Fruit fly (Drosophila melanogaster) whole organism, embryonic: Measurements from ENCODE around the gene CenB1A.

Experiments used
- Abd-B ChIP-seq: fragments of 200-800 bp; sonication (Bioruptor generic); optimal IDR thresholded peaks from 2 replicates; lab custom pipeline; 2018; ENCODE audit warnings: missing biosample characterization, mild to moderate bottlenecking, missing genetic modification characterization, moderate library complexity
- Aef1 ChIP-seq: fragments of 200-800 bp; sonication (Bioruptor generic); IDR thresholded peaks from 3 replicates; pipeline ENCODE4 v1.3.6; 2022; ENCODE audit warnings: missing biosample characterization, missing genetic modification characterization
- Awh ChIP-seq: fragments of 200-800 bp; sonication (Bioruptor generic); IDR thresholded peaks from 2 replicates; pipeline ENCODE4, ENCODE4 v1.3.6; 2022; ENCODE audit warnings: missing biosample characterization, missing genetic modification characterization
- Bgb ChIP-seq: fragments of 200-800 bp; sonication (Bioruptor generic); IDR thresholded peaks from 2 replicates; pipeline ENCODE4 v1.3.6; 2022; ENCODE audit warnings: missing biosample characterization, missing genetic modification characterization; ENCODE audit not compliant: partially characterized antibody
- CG10565 ChIP-seq: fragments of 200-800 bp; sonication (Bioruptor generic); optimal IDR thresholded peaks from 3 replicates; lab custom pipeline; 2016; ENCODE audit warnings: missing biosample characterization, mild to moderate bottlenecking, missing genetic modification characterization
- CG11504 ChIP-seq: fragments of 200-800 bp; sonication (Bioruptor generic); optimal IDR thresholded peaks from 3 replicates; lab custom pipeline; 2019; ENCODE audit warnings: missing biosample characterization, mild to moderate bottlenecking, missing genetic modification characterization, moderate library complexity
- CG13287 ChIP-seq: fragments of 200-800 bp; sonication (Bioruptor generic); IDR thresholded peaks from 2 replicates; pipeline ENCODE4 v1.3.6; 2022; ENCODE audit warnings: missing biosample characterization, missing genetic modification characterization; ENCODE audit not compliant: partially characterized antibody
- CG16863 ChIP-seq: fragments of 200-800 bp; sonication (Bioruptor generic); optimal IDR thresholded peaks from 3 replicates; lab custom pipeline; 2016; ENCODE audit warnings: missing biosample characterization, missing genetic modification characterization
- CG1792 ChIP-seq: fragments of 200-800 bp; sonication (Bioruptor generic); optimal IDR thresholded peaks from 2 replicates; lab custom pipeline; 2016; ENCODE audit warnings: missing biosample characterization, missing genetic modification characterization
- CG18476 ChIP-seq: fragments of 200-800 bp; sonication (Bioruptor generic); optimal IDR thresholded peaks from 2 replicates; lab custom pipeline; 2016; ENCODE audit warnings: missing biosample characterization, mild to moderate bottlenecking, missing genetic modification characterization
- CG2712 ChIP-seq: fragments of 200-800 bp; optimal IDR thresholded peaks from 3 replicates; lab custom pipeline; 2019; ENCODE audit warnings: missing biosample characterization, mild to moderate bottlenecking, missing genetic modification characterization, moderate library complexity
- CG31365 ChIP-seq: fragments of 200-800 bp; sonication (Bioruptor generic); optimal IDR thresholded peaks from 2 replicates; lab custom pipeline; 2018; ENCODE audit warnings: missing biosample characterization, mild to moderate bottlenecking, missing genetic modification characterization
- CG33213 ChIP-seq: fragments of 200-800 bp; sonication (Bioruptor generic); optimal IDR thresholded peaks from 3 replicates; lab custom pipeline; 2016; ENCODE audit warnings: missing biosample characterization, missing genetic modification characterization
- CG34376 ChIP-seq: fragments of 200-800 bp; sonication (Bioruptor generic); optimal IDR thresholded peaks from 2 replicates; lab custom pipeline; 2018; ENCODE audit warnings: missing biosample characterization, mild to moderate bottlenecking, missing genetic modification characterization
- CG3995 ChIP-seq: fragments of 200-800 bp; sonication (Bioruptor generic); optimal IDR thresholded peaks from 3 replicates; lab custom pipeline; 2016; ENCODE audit warnings: missing biosample characterization, missing genetic modification characterization
- CG4617 ChIP-seq: fragments of 200-800 bp; sonication (Bioruptor generic); optimal IDR thresholded peaks from 3 replicates; lab custom pipeline; 2016; ENCODE audit warnings: missing biosample characterization, missing genetic modification characterization, borderline replicate concordance
- CG6813 ChIP-seq: fragments of 200-800 bp; sonication (Bioruptor generic); optimal IDR thresholded peaks from 2 replicates; lab custom pipeline; 2017; ENCODE audit warnings: missing biosample characterization, missing genetic modification characterization, mild to moderate bottlenecking, moderate library complexity, missing genetic modification reagents
- CG6854 ChIP-seq: fragments of 200-800 bp; sonication (Bioruptor generic); optimal IDR thresholded peaks from 3 replicates; lab custom pipeline; 2017; ENCODE audit warnings: missing biosample characterization, mild to moderate bottlenecking, missing genetic modification characterization
- CG7271 ChIP-seq: fragments of 200-800 bp; sonication (Bioruptor generic); optimal IDR thresholded peaks from 2 replicates; lab custom pipeline; 2018; ENCODE audit warnings: missing biosample characterization, mild to moderate bottlenecking, missing genetic modification characterization, moderate library complexity
- CG8388 ChIP-seq: fragments of 200-800 bp; sonication (Bioruptor generic); optimal IDR thresholded peaks from 2 replicates; lab custom pipeline; 2019; ENCODE audit warnings: missing biosample characterization, mild to moderate bottlenecking, missing genetic modification characterization, moderate library complexity
- CG9437 ChIP-seq: fragments of 200-800 bp; sonication (Bioruptor generic); optimal IDR thresholded peaks from 2 replicates; lab custom pipeline; 2018; ENCODE audit warnings: missing biosample characterization, mild to moderate bottlenecking, missing genetic modification characterization
- CG9727 ChIP-seq: fragments of 200-800 bp; sonication (Bioruptor generic); optimal IDR thresholded peaks from 3 replicates; lab custom pipeline; 2017; ENCODE audit warnings: missing biosample characterization, mild to moderate bottlenecking, missing genetic modification characterization
- CG9817 ChIP-seq: fragments of 200-800 bp; sonication (Bioruptor generic); optimal IDR thresholded peaks from 2 replicates; lab custom pipeline; 2018; ENCODE audit warnings: missing biosample characterization, mild to moderate bottlenecking, missing genetic modification characterization, moderate library complexity
- CHES-1-like ChIP-seq: fragments of 200-800 bp; sonication (Bioruptor generic); optimal IDR thresholded peaks from 2 replicates; lab custom pipeline; 2016; ENCODE audit warnings: missing biosample characterization, missing genetic modification characterization
- D ChIP-seq, 2 experiments: fragments of 200-800 bp in 1 of 2; fragments of >200 bp in 1 of 2; sonication (Bioruptor generic) in 1 of 2; optimal IDR thresholded peaks; 2 replicates in 1 of 2; 3 replicates in 1 of 2; lab custom pipeline; 2017; ENCODE audit warnings: mild to moderate bottlenecking in 1 of 2, missing biosample characterization in 1 of 2, missing genetic modification characterization in 1 of 2, missing genetic modification reagents in 1 of 2
- Deaf1 ChIP-seq: fragments of 200-800 bp; optimal IDR thresholded peaks from 3 replicates; lab custom pipeline; 2019; ENCODE audit warnings: missing biosample characterization, mild to moderate bottlenecking, missing genetic modification characterization, moderate library complexity
- Dip3 ChIP-seq: fragments of 200-800 bp; sonication (Bioruptor generic); optimal IDR thresholded peaks from 3 replicates; lab custom pipeline; 2016; ENCODE audit warnings: missing biosample characterization, missing genetic modification characterization
- Ets97D ChIP-seq: fragments of 200-800 bp; sonication (Bioruptor generic); optimal IDR thresholded peaks from 3 replicates; lab custom pipeline; 2016; ENCODE audit warnings: missing biosample characterization, missing genetic modification characterization
- GATAe ChIP-seq: fragments of 200-800 bp; sonication (Bioruptor generic); conservative IDR thresholded peaks from 2 replicates; pipeline ENCODE4 v1.3.6; 2022; ENCODE audit warnings: missing biosample characterization, missing genetic modification characterization
- Gug ChIP-seq: fragments of 200-800 bp; sonication (Bioruptor generic); IDR thresholded peaks from 4 replicates; pipeline ENCODE4 v1.3.6; 2022; ENCODE audit warnings: missing biosample characterization, missing genetic modification characterization
- MESR4 ChIP-seq: fragments of 200-800 bp; sonication (Bioruptor generic); optimal IDR thresholded peaks from 2 replicates; lab custom pipeline; 2018; ENCODE audit warnings: missing biosample characterization, mild to moderate bottlenecking, missing genetic modification characterization, moderate library complexity
- Pdp1 ChIP-seq, 2 experiments: fragments of 200-800 bp; sonication (Bioruptor generic); optimal IDR thresholded peaks; 3 replicates each; lab custom pipeline; 2016; ENCODE audit warnings: missing biosample characterization in 2 of 2, missing genetic modification characterization in 2 of 2, mild to moderate bottlenecking in 1 of 2, moderate library complexity in 1 of 2
- Sry-β ChIP-seq: fragments of 200-800 bp; sonication (Bioruptor generic); optimal IDR thresholded peaks from 2 replicates; lab custom pipeline; 2018; ENCODE audit warnings: missing biosample characterization, mild to moderate bottlenecking, missing genetic modification characterization, moderate library complexity
- Ssrp ChIP-seq: fragments of 200-800 bp; sonication (Bioruptor generic); optimal IDR thresholded peaks from 2 replicates; lab custom pipeline; 2018; ENCODE audit warnings: missing biosample characterization, mild to moderate bottlenecking, missing genetic modification characterization, moderate library complexity
- bigmax ChIP-seq: fragments of 200-800 bp; sonication (Bioruptor generic); optimal IDR thresholded peaks from 2 replicates; lab custom pipeline; 2018; ENCODE audit warnings: missing biosample characterization, mild to moderate bottlenecking, missing genetic modification characterization
- caup ChIP-seq: fragments of 200-800 bp; sonication (Bioruptor generic); optimal IDR thresholded peaks from 3 replicates; lab custom pipeline; 2017; ENCODE audit warnings: missing biosample characterization, mild to moderate bottlenecking, missing genetic modification characterization, moderate library complexity; ENCODE audit not compliant: severe bottlenecking
- chn ChIP-seq: fragments of 200-800 bp; sonication (Bioruptor generic); optimal IDR thresholded peaks from 2 replicates; lab custom pipeline; 2016; ENCODE audit warnings: missing biosample characterization, missing genetic modification characterization
- dmrt11E ChIP-seq: fragments of 200-800 bp; sonication (Bioruptor generic); optimal IDR thresholded peaks from 3 replicates; lab custom pipeline; 2018; ENCODE audit warnings: missing biosample characterization, mild to moderate bottlenecking, missing genetic modification characterization, moderate library complexity
- en ChIP-seq: fragments of 200-800 bp; sonication (Bioruptor generic); optimal IDR thresholded peaks from 2 replicates; lab custom pipeline; 2016; ENCODE audit warnings: missing biosample characterization, missing genetic modification characterization
- lov ChIP-seq, 2 experiments: fragments of 200-800 bp in 1 of 2; fragments of >200 bp in 1 of 2; sonication (Bioruptor generic) in 1 of 2; IDR thresholded peaks in 1 of 2; optimal IDR thresholded peaks in 1 of 2; 2 replicates in 1 of 2; 3 replicates in 1 of 2; pipeline versions ENCODE4 v1.3.6 to Lab custom; 2017 to 2022; ENCODE audit warnings: missing biosample characterization in 1 of 2, missing genetic modification characterization in 1 of 2
- nom ChIP-seq: fragments of 200-800 bp; sonication (Bioruptor generic); optimal IDR thresholded peaks from 2 replicates; lab custom pipeline; 2017; ENCODE audit warnings: missing biosample characterization, missing genetic modification characterization, mild to moderate bottlenecking, moderate library complexity, missing genetic modification reagents
- pb ChIP-seq: fragments of 200-800 bp; sonication (Bioruptor generic); optimal IDR thresholded peaks from 3 replicates; lab custom pipeline; 2016; ENCODE audit warnings: missing biosample characterization, missing genetic modification characterization
- scrt ChIP-seq: fragments of 200-800 bp; sonication (Bioruptor generic); optimal IDR thresholded peaks from 2 replicates; lab custom pipeline; 2018; ENCODE audit warnings: missing biosample characterization, mild to moderate bottlenecking, missing genetic modification characterization, moderate library complexity
- slbo ChIP-seq: fragments of 200-800 bp; sonication (Bioruptor generic); IDR thresholded peaks from 2 replicates; pipeline ENCODE4 v1.3.6; 2022; ENCODE audit warnings: missing biosample characterization, missing genetic modification characterization
- ssp ChIP-seq: fragments of 200-800 bp; sonication (Bioruptor generic); IDR thresholded peaks from 2 replicates; pipeline ENCODE4 v1.3.6; 2022; ENCODE audit warnings: missing biosample characterization, missing genetic modification characterization
- trem ChIP-seq: fragments of 200-800 bp; optimal IDR thresholded peaks from 3 replicates; lab custom pipeline; 2019; ENCODE audit warnings: missing biosample characterization, mild to moderate bottlenecking, missing genetic modification characterization, moderate library complexity

The CenB1A gene

dm6 chr3R:23117683-23118470 lies at the start of gene CenB1A, which contains the start of gene Rassf (continued):
- TF ChIP-seq CG6813 = no peak
- TF ChIP-seq Ssrp (tag; lab: Kevin White, UChicago) = peak; percentile 32
- peak; percentile 65 for TF ChIP-seq CG9817 (tag; lab: Kevin White, UChicago)
- no peak for TF ChIP-seq CG10565 (GFP tag; lab: Kevin White, UChicago)
- TF ChIP-seq GATAe (GFP tag; lab: Robert Waterston, UW) = no peak
- TF ChIP-seq lov (optimal IDR thresholded peaks at IDR 0.05; lab: Kevin White, UChicago) = no peak
- no peak for TF ChIP-seq lov (GFP tag; IDR thresholded peaks at IDR 0.05; lab: Robert Waterston, UW)
- TF ChIP-seq CG11504 (tag; lab: Kevin White, UChicago) = no peak
- peak; percentile 9 for TF ChIP-seq CG8388
- peak; percentile 18 for TF ChIP-seq Abd-B (GFP tag; lab: Kevin White, UChicago)
- peak; percentile 31 to 35 for TF ChIP-seq Pdp1 (GFP tag; optimal IDR thresholded peaks at IDR 0.05; lab: Kevin White, UChicago)
- TF ChIP-seq CG33213 (GFP tag; lab: Kevin White, UChicago) = peak; percentile 36
- peak; percentile 36 for TF ChIP-seq CG18476
- no peak for TF ChIP-seq CG31365 (tag; lab: Kevin White, UChicago)
- peak; percentile 70 for TF ChIP-seq slbo
- no peak for TF ChIP-seq scrt
- no peak for TF ChIP-seq D (optimal IDR thresholded peaks at IDR 0.05; lab: Kevin White, UChicago)
- peak; percentile 24 for TF ChIP-seq D (GFP tag; optimal IDR thresholded peaks at IDR 0.05; lab: Kevin White, UChicago)
- TF ChIP-seq CG34376 (GFP tag; lab: Kevin White, UChicago) = no peak
- TF ChIP-seq CG7271 (tag; lab: Kevin White, UChicago) = peak; percentile 5
- TF ChIP-seq Awh (GFP tag; lab: Robert Waterston, UW) = no peak
- peak; percentile 22 for TF ChIP-seq CG9437 (GFP tag; lab: Kevin White, UChicago)
- peak; percentile 14 for TF ChIP-seq CG2712 (tag; lab: Kevin White, UChicago)
- TF ChIP-seq bigmax (GFP tag; lab: Kevin White, UChicago) = no peak
- TF ChIP-seq caup (GFP tag; lab: Kevin White, UChicago) = peak; percentile 22
- TF ChIP-seq CG4617 (GFP tag; lab: Kevin White, UChicago) = peak; percentile 43
- no peak for TF ChIP-seq CG3995 (GFP tag; lab: Kevin White, UChicago)
- peak; percentile 74 for TF ChIP-seq CG13287 (GFP tag; lab: Robert Waterston, UW)
- no peak for TF ChIP-seq nom (GFP tag; lab: Kevin White, UChicago)
- TF ChIP-seq Bgb = peak; percentile 40; the same call in 1 of the 2 replicates
- TF ChIP-seq Ets97D (GFP tag; lab: Kevin White, UChicago) = peak; percentile 60
- peak; percentile 15 for TF ChIP-seq Deaf1 (tag; lab: Kevin White, UChicago)
- peak; percentile 72 for TF ChIP-seq MESR4 (GFP tag; lab: Kevin White, UChicago)
- TF ChIP-seq Dip3 (GFP tag; lab: Kevin White, UChicago) = peak; percentile 59
- TF ChIP-seq CHES-1-like (GFP tag; lab: Kevin White, UChicago) = peak; percentile 56
- TF ChIP-seq en (GFP tag; lab: Kevin White, UChicago) = no peak
- peak; percentile 52; the same call in 2 of the 3 replicates for TF ChIP-seq Aef1 (GFP tag; lab: Robert Waterston, UW)
- TF ChIP-seq pb = peak; percentile 40
- peak; percentile 21 for TF ChIP-seq trem (tag; lab: Kevin White, UChicago)
- TF ChIP-seq ssp (GFP tag; lab: Robert Waterston, UW) = 0 out of 2 replicates have a peak, but pooled peaks have one; percentile 31
- peak; percentile 29 for TF ChIP-seq CG1792
- peak; percentile 35 for TF ChIP-seq CG16863 (GFP tag; lab: Kevin White, UChicago)
- peak; percentile 19 for TF ChIP-seq CG6854 (GFP tag; lab: Kevin White, UChicago)
- peak; percentile 50 for TF ChIP-seq chn
- peak; percentile 35 for TF ChIP-seq dmrt11E (tag; lab: Kevin White, UChicago)
- 0 out of 4 replicates have a peak, but pooled peaks have one; percentile 9 for TF ChIP-seq Gug (GFP tag; lab: Robert Waterston, UW)
- peak; percentile 97 for TF ChIP-seq Sry-β (GFP tag; lab: Kevin White, UChicago)
- TF ChIP-seq CG9727 (GFP tag; lab: Kevin White, UChicago) = peak; percentile 13
